Worm (Caenorhabditis elegans): ENCODE measurements around the gene F59B10.5.

DNA sequence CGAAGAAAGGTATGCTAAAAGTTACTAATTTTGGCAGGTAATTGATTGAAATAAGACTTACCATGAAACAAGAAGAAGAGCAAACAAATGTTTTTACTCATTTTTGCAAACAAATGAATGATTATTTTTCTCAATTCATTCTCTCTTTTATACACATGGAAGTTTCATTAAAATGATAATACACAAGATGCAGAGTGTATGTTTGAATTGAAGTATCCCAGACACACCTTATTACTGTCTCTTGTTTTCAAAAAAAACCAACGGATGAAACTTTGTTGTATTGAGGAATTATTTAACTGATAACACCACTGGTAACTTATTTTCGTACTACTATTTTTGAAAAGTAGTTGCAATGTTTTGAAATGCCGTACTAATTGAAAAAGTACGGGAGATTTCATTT lies 44.1 kb downstream of the F59B10.5 start, which contains the start of gene clec-59:
- TF ChIP-seq ama-1 (optimal IDR thresholded peaks at IDR 0.05): no peak
- TF ChIP-seq unc-62 (GFP tag; optimal IDR thresholded peaks at IDR 0.05): no peak
- TF ChIP-seq ceh-16 (tag; optimal IDR thresholded peaks at IDR 0.05): no peak
- no peak for TF ChIP-seq ZK546.5 (tag; optimal IDR thresholded peaks at IDR 0.05)
- no peak for TF ChIP-seq elt-1 (tag; optimal IDR thresholded peaks at IDR 0.05)
- no peak for TF ChIP-seq ztf-4 (tag; optimal IDR thresholded peaks at IDR 0.05)
- no peak for TF ChIP-seq lin-11 (tag; optimal IDR thresholded peaks at IDR 0.05)
- no peak for TF ChIP-seq nhr-25 (tag; optimal IDR thresholded peaks at IDR 0.05)
- no peak for TF ChIP-seq fos-1 (tag; optimal IDR thresholded peaks at IDR 0.05)
- no peak for TF ChIP-seq ztf-11 (tag; optimal IDR thresholded peaks at IDR 0.05)
- TF ChIP-seq skn-1 (tag; optimal IDR thresholded peaks at IDR 0.05): no peak
- no peak for TF ChIP-seq nhr-77 (tag; optimal IDR thresholded peaks at IDR 0.05)
- TF ChIP-seq snpc-4 (tag; optimal IDR thresholded peaks at IDR 0.05): no peak

All from whole organism, L2 larva.